Worm (Caenorhabditis elegans) whole organism, mixed stage, embryonic: ENCODE results near the gene T24H10.1.

Source experiments
- elt-3 ChIP-seq: fragments of 150-350 bp; optimal IDR thresholded peaks from 2 replicates; lab custom pipeline; 2014; ENCODE audit warnings: missing biosample characterization, missing genetic modification characterization
- lin-13 ChIP-seq: fragments of 150-350 bp; optimal IDR thresholded peaks from 2 replicates; lab custom pipeline; 2014; ENCODE audit warnings: missing biosample characterization, missing genetic modification characterization
- nhr-28 ChIP-seq: fragments of 150-350 bp; optimal IDR thresholded peaks from 2 replicates; lab custom pipeline; 2014; ENCODE audit warnings: missing biosample characterization, missing genetic modification characterization
- sptf-1 ChIP-seq: sonication (generic microtip); optimal IDR thresholded peaks from 2 replicates; lab custom pipeline; 2017; ENCODE audit warnings: mild to moderate bottlenecking, missing genetic modification characterization, moderate library complexity, missing compliant biosample characterization
- tbx-8 ChIP-seq: fragments of 200-800 bp; sonication (Bioruptor generic); optimal IDR thresholded peaks from 2 replicates; lab custom pipeline; 2018; ENCODE audit warnings: mild to moderate bottlenecking, missing genetic modification characterization, moderate library complexity, missing compliant biosample characterization

DNA sequence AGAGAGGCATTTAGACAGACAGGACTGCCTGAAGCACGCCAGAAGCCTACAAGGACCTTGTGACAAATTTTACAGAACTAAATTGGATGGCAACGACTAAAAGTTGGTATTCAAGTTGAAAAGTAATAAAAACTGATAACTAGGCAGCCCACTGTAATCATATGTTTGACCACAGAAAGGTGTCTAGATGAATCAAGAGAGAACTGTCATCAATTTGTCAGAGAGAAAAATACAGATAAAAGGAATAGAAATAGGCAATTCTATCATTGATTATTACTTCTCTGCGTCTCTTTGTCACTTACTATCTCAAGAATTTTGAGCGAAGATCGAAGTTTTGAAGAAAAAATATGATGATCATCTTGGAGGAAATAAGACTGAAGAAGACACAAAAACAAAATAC lies 6.3 kb upstream of the T24H10.1 start:
- no peak for TF ChIP-seq lin-13 (tag; lab: Kevin White, UChicago)
- no peak for TF ChIP-seq nhr-28 (tag; lab: Kevin White, UChicago)
- no peak for TF ChIP-seq sptf-1 (tag; lab: Kevin White, UChicago)
- no peak for TF ChIP-seq tbx-8 (GFP tag; lab: Kevin White, UChicago)
- no peak for TF ChIP-seq elt-3 (tag; lab: Kevin White, UChicago)
